Fruit fly (Drosophila melanogaster) whole organism, prepupa: ENCODE measurements around the gene Sfxn2.
A peak's percentile ranks its signal among the peaks of the same experiment; 100 is the strongest.

Experiments used
- CG3032 ChIP-seq: fragments of 200-800 bp; optimal IDR thresholded peaks from 2 replicates; lab custom pipeline; 2019; ENCODE audit warnings: missing biosample characterization, mild to moderate bottlenecking, missing genetic modification characterization, moderate library complexity
- CG7368 ChIP-seq: fragments of 200-800 bp; sonication (Bioruptor generic); optimal IDR thresholded peaks from 3 replicates; lab custom pipeline; 2016; ENCODE audit warnings: missing biosample characterization, missing genetic modification characterization
- Hr39 ChIP-seq: fragments of 200-800 bp; sonication (Bioruptor generic); optimal IDR thresholded peaks from 2 replicates; lab custom pipeline; 2016; ENCODE audit warnings: missing biosample characterization, missing genetic modification characterization
- OdsH ChIP-seq: fragments of 200-800 bp; sonication (Bioruptor generic); optimal IDR thresholded peaks from 3 replicates; lab custom pipeline; 2016; ENCODE audit warnings: missing biosample characterization, missing genetic modification characterization
- fkh ChIP-seq: fragments of 200-800 bp; sonication (Bioruptor generic); optimal IDR thresholded peaks from 3 replicates; lab custom pipeline; 2017; ENCODE audit warnings: missing biosample characterization, mild to moderate bottlenecking, missing genetic modification characterization, moderate library complexity
- net ChIP-seq: fragments of 200-800 bp; sonication (Bioruptor generic); optimal IDR thresholded peaks from 3 replicates; lab custom pipeline; 2016; ENCODE audit warnings: missing biosample characterization, missing genetic modification characterization
- topi ChIP-seq: fragments of 200-800 bp; sonication (Bioruptor generic); optimal IDR thresholded peaks from 3 replicates; lab custom pipeline; 2016; ENCODE audit warnings: missing biosample characterization, missing genetic modification characterization
- vri ChIP-seq: fragments of 200-800 bp; sonication (Bioruptor generic); optimal IDR thresholded peaks from 3 replicates; lab custom pipeline; 2016; ENCODE audit warnings: missing biosample characterization, mild to moderate bottlenecking, missing genetic modification characterization

DNA sequence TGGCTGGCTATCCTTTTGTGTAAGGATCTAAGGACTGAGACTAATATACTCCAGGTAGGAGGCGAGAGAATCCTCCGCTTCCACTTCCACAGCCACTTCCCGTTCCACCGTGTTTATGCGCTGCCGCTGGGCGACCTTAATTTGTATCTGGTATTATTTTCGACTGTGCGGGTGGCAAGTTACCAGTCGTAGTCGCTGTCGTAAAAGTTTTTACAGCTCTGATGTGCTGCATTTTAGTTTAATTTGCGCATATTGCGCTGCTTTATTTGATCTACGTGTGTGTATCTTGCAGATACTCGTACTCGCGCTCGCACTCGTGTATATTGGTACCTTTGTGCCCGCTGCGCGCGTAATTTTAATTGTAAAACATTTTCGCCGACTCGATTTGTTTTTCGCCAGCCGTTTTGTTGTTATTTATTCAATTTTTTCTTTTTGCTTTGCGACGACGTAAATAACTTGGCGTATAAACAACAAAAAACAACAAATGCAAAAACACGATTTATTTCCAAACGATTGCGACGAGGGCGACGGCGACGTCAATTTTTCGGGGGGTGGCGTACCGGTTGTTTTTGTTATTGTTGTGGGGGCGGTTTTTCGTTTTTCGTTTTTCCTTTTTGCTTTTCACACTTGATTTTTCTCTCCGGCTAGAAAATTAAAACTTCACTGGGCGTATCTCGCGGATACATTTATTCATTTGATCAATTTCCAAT is 18.2 kb upstream of the Sfxn2 start:
- TF ChIP-seq CG7368 (no peak), fkh (GFP tag; lab: Kevin White, UChicago) (peak; percentile 46), vri (GFP tag; lab: Kevin White, UChicago) (no peak), CG3032 (tag; lab: Kevin White, UChicago) (no peak), net (GFP tag; lab: Kevin White, UChicago) (no peak), Hr39 (GFP tag; lab: Kevin White, UChicago) (no peak), OdsH (GFP tag; lab: Kevin White, UChicago) (no peak), topi (no peak)
